Worm (Caenorhabditis elegans) whole organism, L1 larva: Measurements from ENCODE around the gene pycr-1.

Experiments used
- Y116A8C.19 ChIP-seq: sonication (generic microtip); optimal IDR thresholded peaks from 2 replicates; lab custom pipeline; 2016; ENCODE audit warnings: missing compliant biosample characterization, missing genetic modification characterization, borderline replicate concordance
- aha-1 ChIP-seq: fragments of 150-350 bp; optimal IDR thresholded peaks from 2 replicates; lab custom pipeline; 2014; ENCODE audit warnings: missing biosample characterization, missing genetic modification characterization
- aly-2 ChIP-seq: fragments of 150-350 bp; optimal IDR thresholded peaks from 2 replicates; lab custom pipeline; 2014; ENCODE audit warnings: missing biosample characterization, missing genetic modification characterization
- ama-1 ChIP-seq: fragments of 150-350 bp; optimal IDR thresholded peaks from 2 replicates; lab custom pipeline; 2014
- blmp-1 ChIP-seq: fragments of 150-350 bp; optimal IDR thresholded peaks from 2 replicates; lab custom pipeline; 2014; ENCODE audit warnings: missing biosample characterization, missing genetic modification characterization
- ceh-63 ChIP-seq: fragments of 200-800 bp; sonication (Bioruptor generic); optimal IDR thresholded peaks from 2 replicates; lab custom pipeline; 2018; ENCODE audit warnings: mild to moderate bottlenecking, missing genetic modification characterization, missing compliant biosample characterization
- ceh-8 ChIP-seq: fragments of 200-800 bp; sonication (Bioruptor generic); optimal IDR thresholded peaks from 2 replicates; lab custom pipeline; 2018; ENCODE audit warnings: mild to moderate bottlenecking, missing genetic modification characterization, moderate library complexity, missing compliant biosample characterization
- ceh-90 ChIP-seq: sonication (generic microtip); optimal IDR thresholded peaks from 2 replicates; lab custom pipeline; 2016; ENCODE audit warnings: missing genetic modification characterization, missing compliant biosample characterization
- ces-1 ChIP-seq: fragments of 150-350 bp; optimal IDR thresholded peaks from 2 replicates; lab custom pipeline; 2014; ENCODE audit warnings: missing biosample characterization, missing genetic modification reagents, missing genetic modification characterization
- dsc-1 ChIP-seq: sonication (generic microtip); optimal IDR thresholded peaks from 2 replicates; lab custom pipeline; 2016; ENCODE audit warnings: mild to moderate bottlenecking, missing genetic modification characterization, missing compliant biosample characterization
- efl-1 ChIP-seq, 4 experiments: fragments of 150-350 bp; optimal IDR thresholded peaks in 3 of 4; peaks in 1 of 4; 1 replicate in 1 of 4; 2 replicates in 3 of 4; lab custom pipeline; 2014; ENCODE audit warnings: missing biosample characterization in 2 of 4, missing genetic modification characterization in 2 of 4, missing genetic modification reagents in 2 of 4
- efl-3 ChIP-seq: fragments of 200-800 bp; sonication (Bioruptor generic); optimal IDR thresholded peaks from 2 replicates; lab custom pipeline; 2018; ENCODE audit warnings: mild to moderate bottlenecking, missing genetic modification characterization, missing compliant biosample characterization
- elt-2 ChIP-seq: sonication (generic microtip); optimal IDR thresholded peaks from 2 replicates; lab custom pipeline; 2016; ENCODE audit warnings: missing genetic modification characterization, mild to moderate bottlenecking, inconsistent platforms, missing compliant biosample characterization, missing genetic modification reagents
- elt-3 ChIP-seq, 6 experiments: fragments of 150-350 bp in 1 of 6; sonication (generic microtip); optimal IDR thresholded peaks; 2 replicates each; lab custom pipeline; 2017 to 2018; ENCODE audit warnings: missing biosample characterization in 6 of 6, missing genetic modification characterization in 6 of 6, inconsistent platforms in 1 of 6
- ets-5 ChIP-seq: fragments of 200-800 bp; sonication (Bioruptor generic); IDR thresholded peaks from 2 replicates; pipeline ENCODE4 v1.3.6; 2022; ENCODE audit warnings: missing genetic modification characterization, missing compliant biosample characterization
- fkh-10 ChIP-seq: sonication (generic microtip); optimal IDR thresholded peaks from 2 replicates; lab custom pipeline; 2017; ENCODE audit warnings: missing biosample characterization, missing genetic modification reagents, missing genetic modification characterization
- fkh-4 ChIP-seq: sonication (generic microtip); optimal IDR thresholded peaks from 2 replicates; lab custom pipeline; 2016; ENCODE audit warnings: missing compliant biosample characterization, missing genetic modification characterization, borderline replicate concordance
- hlh-17 ChIP-seq: fragments of 200-800 bp; sonication (Bioruptor generic); optimal IDR thresholded peaks from 2 replicates; lab custom pipeline; 2018; ENCODE audit warnings: missing genetic modification characterization, mild to moderate bottlenecking, missing compliant biosample characterization, moderate library complexity, borderline replicate concordance
- hlh-4 ChIP-seq: sonication (generic microtip); optimal IDR thresholded peaks from 2 replicates; lab custom pipeline; 2016; ENCODE audit warnings: mild to moderate bottlenecking, missing genetic modification characterization, missing compliant biosample characterization
- isw-1 ChIP-seq: fragments of 200-800 bp; sonication (Bioruptor generic); IDR thresholded peaks from 2 replicates; pipeline ENCODE4 v1.3.6; 2022; ENCODE audit warnings: missing genetic modification characterization, missing compliant biosample characterization
- jun-1 ChIP-seq: fragments of 150-350 bp; optimal IDR thresholded peaks from 2 replicates; lab custom pipeline; 2014; ENCODE audit warnings: missing biosample characterization, missing genetic modification reagents, missing genetic modification characterization
- lin-14 ChIP-seq: fragments of 200-800 bp; sonication (Bioruptor generic); optimal IDR thresholded peaks from 2 replicates; lab custom pipeline; 2018; ENCODE audit warnings: mild to moderate bottlenecking, missing genetic modification characterization, moderate library complexity, missing compliant biosample characterization
- mab-9 ChIP-seq: fragments of 200-800 bp; sonication (Bioruptor generic); IDR thresholded peaks from 2 replicates; pipeline ENCODE4 v1.3.6; 2022; ENCODE audit warnings: missing genetic modification reagents, missing genetic modification characterization, missing compliant biosample characterization
- mdl-1 ChIP-seq, 2 experiments: fragments of 150-350 bp; optimal IDR thresholded peaks; 2 replicates each; lab custom pipeline; 2014 to 2017; ENCODE audit warnings: missing biosample characterization in 2 of 2, missing genetic modification characterization in 2 of 2, inconsistent platforms in 1 of 2
- mep-1 ChIP-seq: fragments of 150-350 bp; optimal IDR thresholded peaks from 2 replicates; lab custom pipeline; 2014; ENCODE audit warnings: missing biosample characterization, missing genetic modification characterization
- nhr-20 ChIP-seq: sonication (generic microtip); optimal IDR thresholded peaks from 2 replicates; lab custom pipeline; 2016; ENCODE audit warnings: mild to moderate bottlenecking, missing genetic modification characterization, missing compliant biosample characterization
- nhr-237 ChIP-seq: fragments of 150-350 bp; optimal IDR thresholded peaks from 2 replicates; lab custom pipeline; 2014; ENCODE audit warnings: missing biosample characterization, missing genetic modification characterization
- nhr-28 ChIP-seq: fragments of 150-350 bp; optimal IDR thresholded peaks from 2 replicates; lab custom pipeline; 2014; ENCODE audit warnings: missing biosample characterization, missing genetic modification characterization
- nhr-71 ChIP-seq: sonication (generic microtip); optimal IDR thresholded peaks from 2 replicates; lab custom pipeline; 2016; ENCODE audit warnings: mild to moderate bottlenecking, missing genetic modification characterization, moderate library complexity, missing compliant biosample characterization
- nhr-76 ChIP-seq: sonication (generic microtip); optimal IDR thresholded peaks from 2 replicates; lab custom pipeline; 2017; ENCODE audit warnings: missing biosample characterization, missing genetic modification characterization
- nhr-84 ChIP-seq: sonication (generic microtip); optimal IDR thresholded peaks from 2 replicates; lab custom pipeline; 2017; ENCODE audit warnings: missing biosample characterization, missing genetic modification characterization
- nhr-85 ChIP-seq: sonication (generic microtip); peaks from one replicate; lab custom pipeline; 2016; ENCODE audit warnings: missing genetic modification characterization, inconsistent platforms, missing compliant biosample characterization
- rnt-1 ChIP-seq: sonication (generic microtip); optimal IDR thresholded peaks from 2 replicates; lab custom pipeline; 2016; ENCODE audit warnings: mild to moderate bottlenecking, missing genetic modification characterization, moderate library complexity, missing compliant biosample characterization
- skn-1 ChIP-seq: fragments of 150-350 bp; optimal IDR thresholded peaks from 2 replicates; lab custom pipeline; 2014; ENCODE audit warnings: missing biosample characterization, missing genetic modification characterization
- snpc-4 ChIP-seq: fragments of 150-350 bp; optimal IDR thresholded peaks from 2 replicates; lab custom pipeline; 2014; ENCODE audit warnings: missing biosample characterization, missing genetic modification characterization
- sox-4 ChIP-seq: sonication (generic microtip); optimal IDR thresholded peaks from 2 replicates; lab custom pipeline; 2016; ENCODE audit warnings: missing genetic modification characterization, missing compliant biosample characterization
- sup-37 ChIP-seq: fragments of 200-800 bp; sonication (Bioruptor generic); optimal IDR thresholded peaks from 2 replicates; lab custom pipeline; 2018; ENCODE audit warnings: mild to moderate bottlenecking, missing genetic modification characterization, missing compliant biosample characterization
- tbx-2 ChIP-seq: sonication (generic microtip); optimal IDR thresholded peaks from 2 replicates; lab custom pipeline; 2016; ENCODE audit warnings: missing genetic modification characterization, missing compliant biosample characterization
- unc-30 ChIP-seq: sonication (generic microtip); optimal IDR thresholded peaks from 2 replicates; lab custom pipeline; 2017; ENCODE audit warnings: missing biosample characterization, missing genetic modification characterization
- unc-62 ChIP-seq: fragments of 150-350 bp; optimal IDR thresholded peaks from 2 replicates; lab custom pipeline; 2014; ENCODE audit warnings: missing biosample characterization, missing genetic modification reagents, missing genetic modification characterization
- vab-15 ChIP-seq: sonication (generic microtip); optimal IDR thresholded peaks from 2 replicates; lab custom pipeline; 2017; ENCODE audit warnings: missing genotype, mild to moderate bottlenecking, missing genetic modification characterization, missing compliant biosample characterization
- xbp-1 ChIP-seq: sonication (generic microtip); optimal IDR thresholded peaks from 2 replicates; lab custom pipeline; 2016; ENCODE audit warnings: missing genetic modification characterization, missing compliant biosample characterization
- zag-1 ChIP-seq: fragments of 150-350 bp; optimal IDR thresholded peaks from 2 replicates; lab custom pipeline; 2014; ENCODE audit warnings: missing biosample characterization, missing genetic modification characterization
- ztf-11 ChIP-seq, 2 experiments: sonication (generic microtip); optimal IDR thresholded peaks; 2 replicates each; lab custom pipeline; 2016 to 2017; ENCODE audit warnings: missing genetic modification characterization in 2 of 2, missing biosample characterization in 1 of 2, missing compliant biosample characterization in 1 of 2
- ztf-4 ChIP-seq: fragments of 150-350 bp; optimal IDR thresholded peaks from 2 replicates; lab custom pipeline; 2014; ENCODE audit warnings: missing biosample characterization, missing genetic modification characterization

Gene pycr-1

DNA sequence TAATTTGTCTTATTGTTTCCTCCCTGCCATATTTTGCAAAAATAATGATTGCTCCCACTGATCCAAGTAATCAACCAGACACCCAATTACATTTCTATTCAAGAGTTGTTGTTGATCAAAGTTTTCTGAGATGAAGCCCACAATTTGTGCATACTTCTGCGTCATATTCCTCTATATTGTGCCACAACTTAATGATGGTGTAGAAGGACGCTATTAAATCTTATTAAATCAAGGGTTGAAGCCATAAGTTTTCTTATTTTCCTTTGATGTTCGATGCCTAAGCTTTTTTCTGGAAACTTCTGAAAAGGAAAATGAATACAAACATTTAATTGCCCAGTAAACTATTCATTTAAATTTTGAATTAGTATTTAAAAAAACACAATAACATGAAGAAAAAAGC, 22.1 kb downstream of the pycr-1 start:
- TF ChIP-seq mep-1 (tag; lab: Kevin White, UChicago), result peak; percentile 7
- TF ChIP-seq aha-1 (tag; lab: Kevin White, UChicago), result no peak
- no peak for TF ChIP-seq elt-2 (tag; lab: Kevin White, UChicago)
- TF ChIP-seq vab-15 (tag; lab: Kevin White, UChicago), result no peak
- no peak for TF ChIP-seq nhr-85
- no peak for TF ChIP-seq elt-3 (tag; optimal IDR thresholded peaks at IDR 0.05; lab: Kevin White, UChicago)
- no peak for TF ChIP-seq blmp-1 (tag; lab: Kevin White, UChicago)
- peak; percentile 6 for TF ChIP-seq nhr-71 (tag; lab: Kevin White, UChicago)
- TF ChIP-seq jun-1, result no peak
- TF ChIP-seq hlh-4 (tag; lab: Kevin White, UChicago), result no peak
- TF ChIP-seq fkh-4 (tag; lab: Kevin White, UChicago), result no peak
- TF ChIP-seq skn-1 (tag; lab: Kevin White, UChicago), result no peak
- no peak for TF ChIP-seq ztf-11 (tag; optimal IDR thresholded peaks at IDR 0.05; lab: Kevin White, UChicago)
- TF ChIP-seq tbx-2, result no peak
- TF ChIP-seq isw-1 (GFP tag; lab: Robert Waterston, UW), result no peak
- TF ChIP-seq ceh-90 (tag; lab: Kevin White, UChicago), result no peak
- TF ChIP-seq dsc-1 (tag; lab: Kevin White, UChicago), result peak; percentile 22
- no peak for TF ChIP-seq xbp-1 (tag; lab: Kevin White, UChicago)
- TF ChIP-seq zag-1 (tag; lab: Kevin White, UChicago), result no peak
- no peak for TF ChIP-seq nhr-76
- TF ChIP-seq nhr-28, result no peak
- TF ChIP-seq unc-62 (GFP tag; lab: Kevin White, UChicago), result no peak
- TF ChIP-seq Y116A8C.19, result no peak
- peak; percentile 0 for TF ChIP-seq lin-14 (GFP tag; lab: Kevin White, UChicago)
- TF ChIP-seq snpc-4, result no peak
- no peak for TF ChIP-seq ceh-63 (GFP tag; lab: Kevin White, UChicago)

- TF ChIP-seq aly-2 (tag; lab: Kevin White, UChicago) (no peak), efl-1 (optimal IDR thresholded peaks at IDR 0.05; lab: Kevin White, UChicago) (no peak), efl-1 (GFP tag; optimal IDR thresholded peaks at IDR 0.05 in 1 of 2; lab: Kevin White, UChicago) (no peak), nhr-71 (tag; lab: Kevin White, UChicago) (no peak)
Observed at ce11 chrX:12169390-12169789, 22.8 kb downstream of the pycr-1 start.

- TF ChIP-seq rnt-1 (tag; lab: Kevin White, UChicago) (peak; percentile 78), elt-2 (tag; lab: Kevin White, UChicago) (peak; percentile 10), mdl-1 (tag; optimal IDR thresholded peaks at IDR 0.05; lab: Kevin White, UChicago) (peak in 1 of 2 experiments; percentile 83), fkh-10 (GFP tag; lab: Kevin White, UChicago) (peak; percentile 56), unc-30 (tag; lab: Kevin White, UChicago) (no peak), unc-62 (GFP tag; lab: Kevin White, UChicago) (no peak), zag-1 (tag; lab: Kevin White, UChicago) (no peak), efl-1 (optimal IDR thresholded peaks at IDR 0.05; lab: Kevin White, UChicago) (peak; percentile 48 to 76), efl-1 (GFP tag; optimal IDR thresholded peaks at IDR 0.05 in 1 of 2; lab: Kevin White, UChicago) (peak in 1 of 2 experiments; percentile 40), nhr-237 (tag; lab: Kevin White, UChicago) (peak; percentile 30), sox-4 (no peak), efl-3 (GFP tag; lab: Kevin White, UChicago) (no peak), jun-1 (peak; percentile 77), ets-5 (no peak), nhr-84 (tag; lab: Kevin White, UChicago) (no peak), lin-14 (GFP tag; lab: Kevin White, UChicago) (peak; percentile 95), ces-1 (GFP tag; lab: Kevin White, UChicago) (no peak), nhr-20 (tag; lab: Kevin White, UChicago) (peak; percentile 82), hlh-17 (GFP tag; lab: Kevin White, UChicago) (no peak), ama-1 (lab: Kevin White, UChicago) (peak; percentile 36), aha-1 (tag; lab: Kevin White, UChicago) (no peak), ceh-8 (GFP tag; lab: Kevin White, UChicago) (peak; percentile 70), aly-2 (tag; lab: Kevin White, UChicago) (no peak), sup-37 (GFP tag; lab: Kevin White, UChicago) (peak; percentile 18), Y116A8C.19 (no peak), elt-3 (tag; optimal IDR thresholded peaks at IDR 0.05; lab: Kevin White, UChicago) (peak in 1 of 6 experiments; percentile 7), tbx-2 (peak; percentile 73), ztf-4 (tag; lab: Kevin White, UChicago) (peak; percentile 27), mab-9 (GFP tag; lab: Robert Waterston, UW) (peak; percentile 42; the same call in 1 of the 2 replicates), nhr-28 (no peak), snpc-4 (peak; percentile 47)
Observed at ce11 chrX:12171631-12172348, 25.2 kb downstream of the pycr-1 start, which contains the start of gene F57G12.1. F57G12.1 (minus strand) TSS chrX:12171681.
